Worm (Caenorhabditis elegans) whole organism, L4 larva: ENCODE results near the gene rpa-1.

Experiments
- D1046.2 ChIP-seq: fragments of 200-800 bp; sonication (Bioruptor generic); IDR thresholded peaks from 2 replicates; pipeline ENCODE4 v1.3.6; 2022; ENCODE audit warnings: missing genetic modification characterization, missing compliant biosample characterization
- F10B5.3 ChIP-seq: sonication (generic microtip); optimal IDR thresholded peaks from 2 replicates; lab custom pipeline; 2016; ENCODE audit warnings: mild to moderate bottlenecking, missing genetic modification characterization, missing compliant biosample characterization
- F44E2.7 ChIP-seq: fragments of 200-800 bp; sonication (Bioruptor generic); IDR thresholded peaks from 2 replicates; pipeline ENCODE4 v2.1.2; 2022; ENCODE audit warnings: missing genetic modification characterization, missing compliant biosample characterization
- Y5F2A.4 ChIP-seq: fragments of 200-800 bp; sonication (Bioruptor generic); optimal IDR thresholded peaks from 2 replicates; lab custom pipeline; 2018; ENCODE audit warnings: mild to moderate bottlenecking, missing genetic modification characterization, missing compliant biosample characterization
- aha-1 ChIP-seq: fragments of 150-350 bp; peaks from one replicate; lab custom pipeline; 2014; ENCODE audit warnings: missing biosample characterization, missing genetic modification characterization
- ama-1 ChIP-seq: fragments of 150-350 bp; optimal IDR thresholded peaks from 2 replicates; lab custom pipeline; 2014; ENCODE audit warnings: inconsistent platforms, mixed read lengths
- arid-1 ChIP-seq: fragments of 200-800 bp; sonication (Bioruptor generic); conservative IDR thresholded peaks from 2 replicates; pipeline ENCODE4 v1.3.6; 2022; ENCODE audit warnings: missing genetic modification reagents, missing genetic modification characterization, missing compliant biosample characterization
- ceh-62 ChIP-seq: sonication (generic microtip); optimal IDR thresholded peaks from 2 replicates; lab custom pipeline; 2017; ENCODE audit warnings: missing biosample characterization, missing genetic modification characterization
- daf-16 ChIP-seq, 3 experiments: sonication (generic microtip); optimal IDR thresholded peaks; 2 replicates each; lab custom pipeline; 2016 to 2017; ENCODE audit warnings: missing genetic modification characterization in 3 of 3, missing genetic modification reagents in 3 of 3, mild to moderate bottlenecking in 2 of 3, missing compliant biosample characterization in 2 of 3, missing biosample characterization in 1 of 3, moderate library complexity in 1 of 3
- dmd-6 ChIP-seq: fragments of 200-800 bp; sonication (Bioruptor generic); IDR thresholded peaks from 2 replicates; pipeline ENCODE4 v1.3.6; 2022; ENCODE audit warnings: missing genetic modification reagents, missing genetic modification characterization, missing compliant biosample characterization
- hlh-11 ChIP-seq: fragments of 200-800 bp; sonication (Bioruptor generic); optimal IDR thresholded peaks from 2 replicates; lab custom pipeline; 2018; ENCODE audit warnings: mild to moderate bottlenecking, missing genetic modification characterization, missing compliant biosample characterization
- hlh-30 ChIP-seq: sonication (generic microtip); optimal IDR thresholded peaks from 2 replicates; lab custom pipeline; 2017; ENCODE audit warnings: antibody characterized with exemption, mild to moderate bottlenecking, missing genetic modification characterization, missing compliant biosample characterization; ENCODE audit not compliant: insufficient read depth
- hmg-1.1 ChIP-seq: fragments of 200-800 bp; sonication (Bioruptor generic); IDR thresholded peaks from 2 replicates; pipeline ENCODE4 v1.3.6; 2022; ENCODE audit warnings: missing genetic modification reagents, missing genetic modification characterization, missing compliant biosample characterization
- lin-15B ChIP-seq: fragments of 150-350 bp; sonication (generic microtip); optimal IDR thresholded peaks from 3 replicates; lab custom pipeline; 2014; ENCODE audit warnings: missing biosample characterization, missing genetic modification characterization
- lin-29 ChIP-seq: fragments of 200-800 bp; sonication (Bioruptor generic); IDR thresholded peaks from 2 replicates; pipeline ENCODE4 v1.3.6; 2022; ENCODE audit warnings: missing genetic modification reagents, missing genetic modification characterization, missing compliant biosample characterization
- lin-39 ChIP-seq: fragments of 150-350 bp; optimal IDR thresholded peaks from 2 replicates; lab custom pipeline; 2014; ENCODE audit warnings: missing biosample characterization, missing genetic modification reagents, missing genetic modification characterization
- lsy-2 ChIP-seq, 2 experiments: fragments of 150-350 bp in 1 of 2; sonication (generic microtip) in 1 of 2; optimal IDR thresholded peaks; 2 replicates each; lab custom pipeline; 2014 to 2017; ENCODE audit warnings: missing biosample characterization in 2 of 2, missing genetic modification characterization in 2 of 2
- mdt-29 ChIP-seq: fragments of 200-800 bp; sonication (Bioruptor generic); IDR thresholded peaks from 2 replicates; pipeline ENCODE4 v1.3.6; 2022; ENCODE audit warnings: missing genetic modification reagents, missing genetic modification characterization, missing compliant biosample characterization
- mep-1 ChIP-seq: fragments of 150-350 bp; sonication (generic microtip); optimal IDR thresholded peaks from 3 replicates; lab custom pipeline; 2014; ENCODE audit warnings: missing biosample characterization, missing genetic modification characterization
- mes-2 ChIP-seq: sonication (generic microtip); optimal IDR thresholded peaks from 2 replicates; lab custom pipeline; 2016; ENCODE audit warnings: missing genotype, mild to moderate bottlenecking, missing genetic modification characterization, missing compliant biosample characterization; ENCODE audit not compliant: poor library complexity, severe bottlenecking
- mxl-3 ChIP-seq: fragments of 200-800 bp; sonication (Bioruptor generic); optimal IDR thresholded peaks from 2 replicates; lab custom pipeline; 2018; ENCODE audit warnings: mild to moderate bottlenecking, missing genetic modification characterization, missing compliant biosample characterization
- nhr-11 ChIP-seq: fragments of 150-350 bp; optimal IDR thresholded peaks from 2 replicates; lab custom pipeline; 2014; ENCODE audit warnings: missing biosample characterization, missing genetic modification characterization
- nhr-28 ChIP-seq: fragments of 150-350 bp; optimal IDR thresholded peaks from 2 replicates; lab custom pipeline; 2014; ENCODE audit warnings: missing biosample characterization, missing genetic modification characterization
- nhr-77 ChIP-seq: fragments of 150-350 bp; optimal IDR thresholded peaks from 2 replicates; lab custom pipeline; 2014; ENCODE audit warnings: missing biosample characterization, missing genetic modification characterization
- pqm-1 ChIP-seq: sonication (generic microtip); optimal IDR thresholded peaks from 2 replicates; lab custom pipeline; 2017; ENCODE audit warnings: missing biosample characterization, missing genetic modification characterization
- rbr-2 ChIP-seq: sonication (generic microtip); optimal IDR thresholded peaks from 2 replicates; lab custom pipeline; 2016; ENCODE audit warnings: missing genotype, missing genetic modification characterization, missing compliant biosample characterization
- saeg-2 ChIP-seq: fragments of 200-800 bp; sonication (Bioruptor generic); IDR thresholded peaks from 2 replicates; pipeline ENCODE4 v1.3.6; 2022; ENCODE audit warnings: missing genetic modification reagents, missing genetic modification characterization, missing compliant biosample characterization
- set-16 ChIP-seq: fragments of 200-800 bp; sonication (Bioruptor generic); IDR thresholded peaks from 2 replicates; pipeline ENCODE4 v1.3.6; 2022; ENCODE audit warnings: missing genetic modification reagents, missing genetic modification characterization, missing compliant biosample characterization
- skn-1 ChIP-seq: fragments of 150-350 bp; optimal IDR thresholded peaks from 2 replicates; lab custom pipeline; 2014; ENCODE audit warnings: missing biosample characterization, missing genetic modification characterization
- spr-3 ChIP-seq: fragments of 200-800 bp; sonication (Bioruptor generic); optimal IDR thresholded peaks from 2 replicates; lab custom pipeline; 2018; ENCODE audit warnings: mild to moderate bottlenecking, missing genetic modification characterization, missing compliant biosample characterization
- tra-1 ChIP-seq: fragments of 200-800 bp; sonication (Bioruptor generic); IDR thresholded peaks from 2 replicates; pipeline ENCODE4 v1.3.6; 2022; ENCODE audit warnings: missing genetic modification reagents, missing genetic modification characterization, missing compliant biosample characterization
- unc-39 ChIP-seq: sonication (generic microtip); optimal IDR thresholded peaks from 2 replicates; lab custom pipeline; 2017; ENCODE audit warnings: missing biosample characterization, missing genetic modification characterization
- unc-62 ChIP-seq, 3 experiments: fragments of 150-350 bp in 1 of 3; sonication (generic microtip); optimal IDR thresholded peaks in 2 of 3; peaks in 1 of 3; 1 replicate in 1 of 3; 2 replicates in 2 of 3; lab custom pipeline; 2014 to 2017; ENCODE audit warnings: missing biosample characterization in 3 of 3, missing genetic modification characterization in 3 of 3, missing genetic modification reagents in 3 of 3, missing genotype in 1 of 3
- zfp-2 ChIP-seq: sonication (generic microtip); optimal IDR thresholded peaks from 2 replicates; lab custom pipeline; 2016; ENCODE audit warnings: mild to moderate bottlenecking, missing genetic modification characterization, missing compliant biosample characterization
- zfp-3 ChIP-seq: fragments of 200-800 bp; sonication (Bioruptor generic); conservative IDR thresholded peaks from 2 replicates; pipeline ENCODE4 v1.3.6; 2022; ENCODE audit warnings: missing genetic modification reagents, missing genetic modification characterization, missing compliant biosample characterization
- zip-11 ChIP-seq: fragments of 200-800 bp; sonication (Bioruptor generic); IDR thresholded peaks from 2 replicates; pipeline ENCODE4 v1.3.6; 2022; ENCODE audit warnings: missing genetic modification characterization, missing compliant biosample characterization
- ztf-11 ChIP-seq: fragments of 150-350 bp; optimal IDR thresholded peaks from 2 replicates; lab custom pipeline; 2014; ENCODE audit warnings: missing biosample characterization, missing genetic modification characterization

The rpa-1 gene

DNA sequence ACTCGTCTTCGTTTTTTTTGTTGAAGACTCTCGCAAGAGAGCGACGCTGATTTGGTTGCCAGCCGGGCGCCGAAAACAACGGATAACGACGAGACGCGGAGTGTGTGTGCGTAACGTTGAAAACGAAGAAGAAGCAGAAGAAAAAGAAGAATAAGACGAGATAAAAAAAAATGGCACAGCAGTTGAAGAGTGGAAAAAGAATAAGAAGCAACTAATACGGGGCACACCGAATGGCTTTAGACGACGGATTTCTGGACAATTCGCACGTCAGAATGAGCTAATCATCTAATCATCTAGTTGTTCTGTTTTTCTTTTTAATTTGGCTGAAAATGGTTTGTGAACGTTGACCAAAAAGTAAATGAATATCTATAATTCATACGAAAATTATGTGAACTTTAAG lies 27.4 kb upstream of the rpa-1 start:
- peak; percentile 64 for TF ChIP-seq aha-1 (tag; lab: Kevin White, UChicago)
- no peak for TF ChIP-seq ztf-11 (tag; lab: Kevin White, UChicago)
- no peak for TF ChIP-seq lin-15B

DNA sequence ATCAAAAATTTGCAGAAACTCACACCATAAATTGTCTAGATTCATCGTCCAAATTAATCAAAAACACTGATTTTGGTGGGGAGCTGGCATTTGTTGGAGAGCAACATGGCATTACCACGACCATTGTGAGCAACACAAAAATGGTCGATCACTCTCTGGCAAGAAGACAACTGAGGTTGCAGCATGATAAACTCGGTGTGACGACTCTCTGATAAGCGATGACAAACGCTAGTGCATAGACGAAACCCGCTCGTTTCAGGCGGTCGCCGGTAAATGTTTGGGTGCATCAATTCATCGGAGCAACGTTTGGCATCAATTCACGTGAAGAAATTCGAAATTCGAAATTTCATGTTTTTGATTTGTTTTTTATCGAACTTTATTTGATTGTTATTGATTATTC lies 25.3 kb upstream of the rpa-1 start:
- 0 out of 2 replicates have a peak, but pooled peaks have one; percentile 18 for TF ChIP-seq mdt-29 (GFP tag; lab: Robert Waterston, UW)
- no peak for TF ChIP-seq arid-1
- TF ChIP-seq zfp-3 (GFP tag; lab: Robert Waterston, UW): no peak
- no peak for TF ChIP-seq daf-16 (GFP tag; optimal IDR thresholded peaks at IDR 0.05; lab: Kevin White, UChicago)
- peak; percentile 37 for TF ChIP-seq daf-16 (tag; optimal IDR thresholded peaks at IDR 0.05; lab: Kevin White, UChicago)
- peak; percentile 13 for TF ChIP-seq hlh-30 (tag; lab: Kevin White, UChicago)
- peak; percentile 65 for TF ChIP-seq pqm-1 (tag; lab: Kevin White, UChicago)
- no peak for TF ChIP-seq lin-15B
- TF ChIP-seq tra-1 (GFP tag; lab: Robert Waterston, UW): 0 out of 2 replicates have a peak, but pooled peaks have one; percentile 7
- peak; percentile 50 for TF ChIP-seq mxl-3 (GFP tag; lab: Kevin White, UChicago)
- TF ChIP-seq nhr-28: peak; percentile 10
- peak; percentile 58 for TF ChIP-seq aha-1 (tag; lab: Kevin White, UChicago)
- TF ChIP-seq D1046.2 (GFP tag; lab: Robert Waterston, UW): 0 out of 2 replicates have a peak, but pooled peaks have one; percentile 34
- TF ChIP-seq hlh-11: peak; percentile 74
- TF ChIP-seq dmd-6 (GFP tag; lab: Robert Waterston, UW): peak; percentile 85

DNA sequence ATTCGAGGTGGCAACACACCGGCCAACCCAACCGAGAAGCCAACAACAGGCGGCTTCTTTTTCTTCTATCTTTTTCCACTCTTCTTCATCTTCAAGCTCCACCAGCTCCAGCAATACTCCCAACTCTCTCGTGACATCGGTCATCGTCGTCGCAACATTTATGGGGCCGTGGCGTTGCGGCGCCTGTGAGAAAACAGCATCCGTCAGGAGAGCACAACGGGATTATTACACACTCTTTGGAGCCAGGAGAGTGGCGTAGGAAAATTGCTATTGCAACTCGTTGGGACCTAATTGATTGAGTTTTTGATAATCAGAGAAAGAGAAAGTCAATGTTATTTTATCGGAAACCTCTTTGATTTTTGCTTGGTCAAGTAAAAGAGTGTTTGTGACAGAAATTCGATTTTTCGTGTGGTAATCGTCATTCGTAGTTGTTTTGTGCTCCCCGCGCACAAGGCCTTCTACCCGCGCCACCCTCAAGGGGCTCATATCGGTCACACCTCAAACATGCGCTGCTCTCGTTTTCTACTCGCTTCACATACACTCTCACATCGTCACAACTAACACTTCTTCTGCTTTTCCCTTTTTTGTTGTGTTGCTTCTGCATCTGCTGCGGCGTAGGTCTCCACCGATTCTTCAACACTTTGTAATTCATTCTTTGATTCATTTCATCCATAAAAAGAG lies 24.1 kb upstream of the rpa-1 start:
- TF ChIP-seq hlh-11: peak; percentile 33
- TF ChIP-seq lsy-2 (tag; optimal IDR thresholded peaks at IDR 0.05; lab: Kevin White, UChicago): no peak
- TF ChIP-seq unc-39: no peak
- no peak for TF ChIP-seq hmg-1.1 (GFP tag; lab: Robert Waterston, UW)
- no peak for TF ChIP-seq F44E2.7 (GFP tag; lab: Robert Waterston, UW)
- peak; percentile 64 for TF ChIP-seq nhr-11 (tag; lab: Kevin White, UChicago)
- no peak for TF ChIP-seq zfp-2 (tag; lab: Kevin White, UChicago)
- TF ChIP-seq saeg-2 (GFP tag; lab: Robert Waterston, UW): no peak
- TF ChIP-seq Y5F2A.4 (GFP tag; lab: Kevin White, UChicago): no peak
- TF ChIP-seq spr-3: no peak
- peak in 1 of 2 experiments; percentile 92 for TF ChIP-seq unc-62 (GFP tag; optimal IDR thresholded peaks at IDR 0.05 in 1 of 2; lab: Kevin White, UChicago)
- no peak for TF ChIP-seq unc-62 (tag; optimal IDR thresholded peaks at IDR 0.05; lab: Kevin White, UChicago)
- no peak for TF ChIP-seq zip-11 (GFP tag; lab: Robert Waterston, UW)
- TF ChIP-seq mep-1 (tag; lab: Kevin White, UChicago): peak; percentile 6
- no peak for TF ChIP-seq nhr-77 (tag; lab: Kevin White, UChicago)
- no peak for TF ChIP-seq lin-39 (tag; lab: Kevin White, UChicago)
- TF ChIP-seq ceh-62 (tag; lab: Kevin White, UChicago): no peak
- TF ChIP-seq ama-1: no peak
- TF ChIP-seq rbr-2 (tag; lab: Kevin White, UChicago): no peak
- TF ChIP-seq hlh-30 (tag; lab: Kevin White, UChicago): peak; percentile 51
- TF ChIP-seq F10B5.3 (tag; lab: Kevin White, UChicago): no peak
- TF ChIP-seq skn-1 (tag; lab: Kevin White, UChicago): no peak
- TF ChIP-seq lin-29: no peak
- no peak for TF ChIP-seq mes-2
- 0 out of 2 replicates have a peak, but pooled peaks have one; percentile 9 for TF ChIP-seq set-16 (GFP tag; lab: Robert Waterston, UW)
- TF ChIP-seq, all 104 proteins: peak for 6
